Worm (Caenorhabditis elegans): ENCODE results near the gene K05F1.9.
A peak's percentile ranks its signal among the peaks of the same experiment; 100 is the strongest.

ce11 chrII:5836153-5836719 is 35.3 kb upstream of the K05F1.9 start, which contains the start of gene fzo-1:
- peak; percentile 42 to 50 for TF ChIP-seq efl-1 (optimal IDR thresholded peaks at IDR 0.05)
- peak; percentile 22 to 36 for TF ChIP-seq efl-1 (GFP tag; optimal IDR thresholded peaks at IDR 0.05 in 1 of 2)
- no peak for TF ChIP-seq hlh-4 (tag; optimal IDR thresholded peaks at IDR 0.05)
- TF ChIP-seq pax-3 (tag; optimal IDR thresholded peaks at IDR 0.05) = peak; percentile 86
- no peak for TF ChIP-seq mdl-1 (tag; optimal IDR thresholded peaks at IDR 0.05)
- TF ChIP-seq nhr-11 (tag; optimal IDR thresholded peaks at IDR 0.05) = no peak
- TF ChIP-seq lin-35 (GFP tag; optimal IDR thresholded peaks at IDR 0.05) = peak; percentile 38 to 55
